Fruit fly (Drosophila melanogaster) whole organism: ENCODE results near the gene CG17349.

Experiments
- CG8478 ChIP-seq: fragments of >200 bp; optimal IDR thresholded peaks from 2 replicates; lab custom pipeline; 2018; ENCODE audit warnings: inconsistent platforms
- Dll ChIP-seq: fragments of >200 bp; optimal IDR thresholded peaks from 2 replicates; lab custom pipeline; 2017
- EcR ChIP-seq, 2 experiments: fragments of >200 bp; optimal IDR thresholded peaks; 2 replicates each; lab custom pipeline; 2017; ENCODE audit warnings: missing biosample characterization in 2 of 2, missing genetic modification characterization in 2 of 2, missing genetic modification reagents in 2 of 2
- psq ChIP-seq: fragments of >200 bp; optimal IDR thresholded peaks from 2 replicates; lab custom pipeline; 2017
- usp ChIP-seq: fragments of >200 bp; optimal IDR thresholded peaks from 2 replicates; lab custom pipeline; 2017; ENCODE audit warnings: missing biosample characterization, missing genetic modification characterization, mixed read lengths

DNA sequence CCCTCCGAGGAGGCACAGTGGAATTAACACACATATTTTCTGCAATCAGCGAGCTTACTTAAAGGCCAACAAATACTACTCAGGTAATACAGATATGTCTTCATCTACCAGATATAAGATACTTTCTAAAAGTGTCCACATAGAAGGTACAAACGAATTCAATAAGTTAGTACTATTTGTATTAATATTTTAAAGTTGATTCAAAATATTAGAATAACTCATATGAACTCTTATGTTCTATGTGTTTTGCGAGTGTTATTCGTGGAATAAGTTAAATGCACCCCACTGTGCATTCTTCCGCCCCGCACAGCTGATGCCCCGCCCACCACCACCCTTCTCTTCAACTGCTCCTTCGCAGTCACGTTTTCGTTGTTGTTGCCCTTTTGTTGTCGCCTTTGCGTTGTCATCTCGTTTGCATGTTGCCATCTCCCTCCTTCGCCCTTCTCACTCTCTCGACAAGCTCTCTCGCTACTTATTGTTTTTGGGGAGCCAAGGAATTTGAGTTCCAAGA lies 8.6 kb upstream of the CG17349 start:
- TF ChIP-seq Dll (lab: Kevin White, UChicago) (no peak), CG8478 (lab: Kevin White, UChicago) (no peak), usp (no peak), EcR (GFP tag; optimal IDR thresholded peaks at IDR 0.05; lab: Kevin White, UChicago) (no peak), psq (lab: Kevin White, UChicago) (no peak)
